Fruit fly (Drosophila melanogaster) whole organism, embryonic: ENCODE results near the gene CG17562.

Experiments
- BtbVII ChIP-seq: fragments of 200-800 bp; sonication (Bioruptor generic); optimal IDR thresholded peaks from 3 replicates; lab custom pipeline; 2017; ENCODE audit warnings: missing biosample characterization, mild to moderate bottlenecking, missing genetic modification characterization
- CG11093 ChIP-seq: fragments of 200-800 bp; sonication (Bioruptor generic); IDR thresholded peaks from 3 replicates; pipeline ENCODE4 v1.3.6; 2022; ENCODE audit warnings: missing biosample characterization, missing genetic modification characterization
- CG11456 ChIP-seq: fragments of 200-800 bp; sonication (Bioruptor generic); IDR thresholded peaks from 3 replicates; pipeline ENCODE4 v1.3.6; 2022; ENCODE audit warnings: missing biosample characterization, missing genetic modification characterization
- CG11504 ChIP-seq: fragments of 200-800 bp; sonication (Bioruptor generic); optimal IDR thresholded peaks from 3 replicates; lab custom pipeline; 2019; ENCODE audit warnings: missing biosample characterization, mild to moderate bottlenecking, missing genetic modification characterization, moderate library complexity
- CG11560 ChIP-seq: fragments of 200-800 bp; sonication (Bioruptor generic); IDR thresholded peaks from 3 replicates; pipeline ENCODE4 v1.3.6; 2022; ENCODE audit warnings: missing biosample characterization, missing genetic modification characterization
- CG11696 ChIP-seq: fragments of 200-800 bp; sonication (Bioruptor generic); IDR thresholded peaks from 2 replicates; pipeline ENCODE4 v1.3.6; 2022; ENCODE audit warnings: missing biosample characterization, missing genetic modification characterization
- CG12391 ChIP-seq: fragments of 200-800 bp; sonication (Bioruptor generic); optimal IDR thresholded peaks from 3 replicates; lab custom pipeline; 2018; ENCODE audit warnings: missing biosample characterization, mild to moderate bottlenecking, missing genetic modification characterization, moderate library complexity
- CG12744 ChIP-seq: fragments of 200-800 bp; sonication (Bioruptor generic); optimal IDR thresholded peaks from 2 replicates; lab custom pipeline; 2016; ENCODE audit warnings: missing biosample characterization, missing genetic modification characterization
- CG13287 ChIP-seq: fragments of 200-800 bp; sonication (Bioruptor generic); IDR thresholded peaks from 2 replicates; pipeline ENCODE4 v1.3.6; 2022; ENCODE audit warnings: missing biosample characterization, missing genetic modification characterization; ENCODE audit not compliant: partially characterized antibody
- CG14014 ChIP-seq: fragments of 200-800 bp; sonication (Bioruptor generic); IDR thresholded peaks from 2 replicates; pipeline ENCODE4 v1.3.6; 2022; ENCODE audit warnings: missing biosample characterization, missing genetic modification characterization
- CG14667 ChIP-seq: fragments of 200-800 bp; sonication (Bioruptor generic); IDR thresholded peaks from 2 replicates; pipeline ENCODE4 v1.3.6; 2022; ENCODE audit warnings: missing biosample characterization, missing genetic modification characterization
- CG15011 ChIP-seq: fragments of 200-800 bp; sonication (Bioruptor generic); optimal IDR thresholded peaks from 3 replicates; lab custom pipeline; 2018; ENCODE audit warnings: missing biosample characterization, mild to moderate bottlenecking, missing genetic modification characterization
- CG15073 ChIP-seq: fragments of 200-800 bp; sonication (Bioruptor generic); optimal IDR thresholded peaks from 2 replicates; lab custom pipeline; 2016; ENCODE audit warnings: missing biosample characterization, missing genetic modification characterization
- CG17186 ChIP-seq: fragments of 200-800 bp; sonication (Bioruptor generic); optimal IDR thresholded peaks from 3 replicates; lab custom pipeline; 2017; ENCODE audit warnings: missing biosample characterization, missing genetic modification reagents, missing genetic modification characterization
- CG1792 ChIP-seq: fragments of 200-800 bp; sonication (Bioruptor generic); optimal IDR thresholded peaks from 2 replicates; lab custom pipeline; 2016; ENCODE audit warnings: missing biosample characterization, missing genetic modification characterization
- CG2116 ChIP-seq: fragments of 200-800 bp; sonication (Bioruptor generic); optimal IDR thresholded peaks from 3 replicates; lab custom pipeline; 2018; ENCODE audit warnings: missing biosample characterization, mild to moderate bottlenecking, missing genetic modification characterization
- CG2129 ChIP-seq: fragments of 200-800 bp; sonication (Bioruptor generic); IDR thresholded peaks from 2 replicates; pipeline ENCODE4 v1.3.6; 2022; ENCODE audit warnings: missing biosample characterization, missing genetic modification characterization; ENCODE audit not compliant: partially characterized antibody
- CG31388 ChIP-seq: fragments of 200-800 bp; sonication (Bioruptor generic); optimal IDR thresholded peaks from 2 replicates; lab custom pipeline; 2016; ENCODE audit warnings: missing biosample characterization, missing genetic modification characterization
- CG4730 ChIP-seq: fragments of 200-800 bp; sonication (Bioruptor generic); IDR thresholded peaks from 2 replicates; pipeline ENCODE4 v1.3.6; 2022; ENCODE audit warnings: missing biosample characterization, missing genetic modification characterization
- CG6175 ChIP-seq: fragments of 200-800 bp; sonication (Bioruptor generic); IDR thresholded peaks from 3 replicates; pipeline ENCODE4 v1.3.6; 2022; ENCODE audit warnings: missing biosample characterization, missing genetic modification characterization
- CG6765 ChIP-seq: fragments of 200-800 bp; sonication (Bioruptor generic); optimal IDR thresholded peaks from 3 replicates; lab custom pipeline; 2017; ENCODE audit warnings: missing biosample characterization, mild to moderate bottlenecking, missing genetic modification characterization
- CG7786 ChIP-seq: fragments of 200-800 bp; sonication (Bioruptor generic); optimal IDR thresholded peaks from 2 replicates; lab custom pipeline; 2016; ENCODE audit warnings: missing biosample characterization, missing genetic modification characterization
- Camta ChIP-seq: fragments of 200-800 bp; sonication (Bioruptor generic); optimal IDR thresholded peaks from 2 replicates; lab custom pipeline; 2016; ENCODE audit warnings: missing biosample characterization, missing genetic modification characterization
- D ChIP-seq, 2 experiments: fragments of 200-800 bp in 1 of 2; fragments of >200 bp in 1 of 2; sonication (Bioruptor generic) in 1 of 2; optimal IDR thresholded peaks; 2 replicates in 1 of 2; 3 replicates in 1 of 2; lab custom pipeline; 2017; ENCODE audit warnings: mild to moderate bottlenecking in 1 of 2, missing biosample characterization in 1 of 2, missing genetic modification characterization in 1 of 2, missing genetic modification reagents in 1 of 2
- D19A ChIP-seq: fragments of 200-800 bp; optimal IDR thresholded peaks from 3 replicates; lab custom pipeline; 2019; ENCODE audit warnings: missing biosample characterization, mild to moderate bottlenecking, missing genetic modification characterization, moderate library complexity
- Deaf1 ChIP-seq: fragments of 200-800 bp; optimal IDR thresholded peaks from 3 replicates; lab custom pipeline; 2019; ENCODE audit warnings: missing biosample characterization, mild to moderate bottlenecking, missing genetic modification characterization, moderate library complexity
- Dip2 ChIP-seq: fragments of 200-800 bp; sonication (Bioruptor generic); IDR thresholded peaks from 2 replicates; pipeline ENCODE4 v1.3.6; 2022; ENCODE audit warnings: missing biosample characterization, missing genetic modification characterization
- Doc3 ChIP-seq: fragments of 200-800 bp; sonication (Bioruptor generic); IDR thresholded peaks from 3 replicates; pipeline ENCODE4 v1.3.6; 2022; ENCODE audit warnings: missing biosample characterization, missing genetic modification characterization; ENCODE audit not compliant: partially characterized antibody
- HLH3B ChIP-seq: fragments of 200-800 bp; sonication (Bioruptor generic); IDR thresholded peaks from 2 replicates; pipeline ENCODE4 v1.3.6; 2022; ENCODE audit warnings: missing biosample characterization, missing genetic modification characterization
- HLH54F ChIP-seq: fragments of 200-800 bp; sonication (Bioruptor generic); optimal IDR thresholded peaks from 3 replicates; lab custom pipeline; 2016; ENCODE audit warnings: missing biosample characterization, missing genetic modification characterization
- Hsf ChIP-seq: fragments of 200-800 bp; sonication (Bioruptor generic); optimal IDR thresholded peaks from 3 replicates; lab custom pipeline; 2016; ENCODE audit warnings: missing biosample characterization, missing genetic modification characterization
- Lpt ChIP-seq: fragments of >200 bp; optimal IDR thresholded peaks from 2 replicates; lab custom pipeline; 2018; ENCODE audit warnings: missing biosample characterization, missing genetic modification characterization
- MBD-R2 ChIP-seq: fragments of 200-800 bp; sonication (Bioruptor generic); IDR thresholded peaks from 2 replicates; pipeline ENCODE4 v1.3.6; 2022; ENCODE audit warnings: missing biosample characterization, missing genetic modification characterization
- Sin3A ChIP-seq: fragments of >200 bp; optimal IDR thresholded peaks from 2 replicates; lab custom pipeline; 2018
- Stat92E ChIP-seq, 3 experiments: fragments of >200 bp in 2 of 3; fragments of 200-800 bp in 1 of 3; sonication (Bioruptor generic) in 1 of 3; optimal IDR thresholded peaks; 2 replicates each; lab custom pipeline; 2017 to 2019; ENCODE audit warnings: missing biosample characterization in 3 of 3, missing genetic modification characterization in 3 of 3, mild to moderate bottlenecking in 1 of 3, moderate library complexity in 1 of 3
- TFAM ChIP-seq: fragments of 200-800 bp; sonication (Bioruptor generic); optimal IDR thresholded peaks from 2 replicates; lab custom pipeline; 2017; ENCODE audit warnings: missing biosample characterization, missing genetic modification characterization, inconsistent platforms
- ab ChIP-seq: fragments of 200-800 bp; sonication (Bioruptor generic); optimal IDR thresholded peaks from 2 replicates; lab custom pipeline; 2016; ENCODE audit warnings: missing biosample characterization, missing genetic modification characterization
- caup ChIP-seq: fragments of 200-800 bp; sonication (Bioruptor generic); optimal IDR thresholded peaks from 3 replicates; lab custom pipeline; 2017; ENCODE audit warnings: missing biosample characterization, mild to moderate bottlenecking, missing genetic modification characterization, moderate library complexity; ENCODE audit not compliant: severe bottlenecking
- crc ChIP-seq: fragments of 200-800 bp; sonication (Bioruptor generic); optimal IDR thresholded peaks from 2 replicates; lab custom pipeline; 2016; ENCODE audit warnings: missing biosample characterization, missing genetic modification characterization
- dati ChIP-seq: fragments of 200-800 bp; sonication (Bioruptor generic); IDR thresholded peaks from 2 replicates; pipeline ENCODE4 v1.3.6; 2022; ENCODE audit warnings: missing biosample characterization, missing genetic modification characterization
- gsb-n ChIP-seq: fragments of 200-800 bp; sonication (Bioruptor generic); optimal IDR thresholded peaks from 3 replicates; lab custom pipeline; 2018; ENCODE audit warnings: missing biosample characterization, mild to moderate bottlenecking, missing genetic modification characterization
- hkb ChIP-seq, 2 experiments: fragments of 200-800 bp in 1 of 2; fragments of >200 bp in 1 of 2; sonication (Bioruptor generic) in 1 of 2; IDR thresholded peaks in 1 of 2; optimal IDR thresholded peaks in 1 of 2; 2 replicates each; pipeline versions ENCODE4 v1.3.6 to Lab custom; 2017 to 2022; ENCODE audit warnings: missing biosample characterization in 1 of 2, missing genetic modification characterization in 1 of 2
- knrl ChIP-seq: fragments of 200-800 bp; sonication (Bioruptor generic); IDR thresholded peaks from 3 replicates; pipeline ENCODE4 v1.3.6; 2022; ENCODE audit warnings: missing biosample characterization, missing genetic modification characterization; ENCODE audit not compliant: partially characterized antibody
- lilli ChIP-seq: fragments of 200-800 bp; sonication (Bioruptor generic); optimal IDR thresholded peaks from 3 replicates; lab custom pipeline; 2016; ENCODE audit warnings: missing biosample characterization, missing genetic modification characterization
- p53 ChIP-seq: fragments of 200-800 bp; sonication (Bioruptor generic); optimal IDR thresholded peaks from 2 replicates; lab custom pipeline; 2016; ENCODE audit warnings: missing biosample characterization, missing genetic modification characterization
- row ChIP-seq: fragments of 200-800 bp; sonication (Bioruptor generic); IDR thresholded peaks from 3 replicates; pipeline ENCODE4 v1.3.6; 2022; ENCODE audit warnings: missing biosample characterization, missing genetic modification characterization
- scrt ChIP-seq: fragments of 200-800 bp; sonication (Bioruptor generic); optimal IDR thresholded peaks from 2 replicates; lab custom pipeline; 2018; ENCODE audit warnings: missing biosample characterization, mild to moderate bottlenecking, missing genetic modification characterization, moderate library complexity
- sens-2 ChIP-seq: fragments of 200-800 bp; sonication (Bioruptor generic); IDR thresholded peaks from 2 replicates; pipeline ENCODE4 v1.3.6; 2022; ENCODE audit warnings: missing biosample characterization, missing genetic modification characterization
- tin ChIP-seq: fragments of 200-800 bp; sonication (Bioruptor generic); optimal IDR thresholded peaks from 3 replicates; lab custom pipeline; 2016; ENCODE audit warnings: missing biosample characterization, missing genetic modification characterization
- tll ChIP-seq, 2 experiments: fragments of 200-800 bp in 1 of 2; fragments of >200 bp in 1 of 2; sonication (Bioruptor generic) in 1 of 2; optimal IDR thresholded peaks; 2 replicates each; lab custom pipeline; 2017 to 2019; ENCODE audit warnings: missing biosample characterization in 2 of 2, missing genetic modification characterization in 2 of 2, mild to moderate bottlenecking in 1 of 2, moderate library complexity in 1 of 2
- ttk ChIP-seq: fragments of 200-800 bp; sonication (Bioruptor generic); IDR thresholded peaks from 2 replicates; pipeline ENCODE4 v2.1.2; 2022; ENCODE audit warnings: missing biosample characterization, missing genetic modification characterization

Gene CG17562

dm6 chr3R:16640005-16640408 is 24.9 kb downstream of the CG17562 start, which contains the start of gene nonA-l (continued):
- TF ChIP-seq CG7786 (GFP tag; lab: Kevin White, UChicago), result no peak
- TF ChIP-seq HLH54F, result no peak
- TF ChIP-seq CG13287 (GFP tag; lab: Robert Waterston, UW), result peak; percentile 90
- TF ChIP-seq CG11560 (tag; lab: Robert Waterston, UW), result no peak
- TF ChIP-seq tll (GFP tag; optimal IDR thresholded peaks at IDR 0.05; lab: Kevin White, UChicago), result no peak
- TF ChIP-seq Dip2, result no peak
- no peak for TF ChIP-seq CG15011 (GFP tag; lab: Kevin White, UChicago)
- no peak for TF ChIP-seq CG14667 (GFP tag; lab: Robert Waterston, UW)
- TF ChIP-seq CG15073 (GFP tag; lab: Kevin White, UChicago), result no peak
- peak; percentile 25; the same call in 1 of the 2 replicates for TF ChIP-seq MBD-R2
- TF ChIP-seq ttk (GFP tag; lab: Robert Waterston, UW), result no peak
- no peak for TF ChIP-seq CG1792 (GFP tag; lab: Kevin White, UChicago)
- TF ChIP-seq TFAM (GFP tag; lab: Kevin White, UChicago), result no peak
- no peak for TF ChIP-seq Lpt (GFP tag; lab: Kevin White, UChicago)
- no peak for TF ChIP-seq CG14014 (GFP tag; lab: Robert Waterston, UW)
- TF ChIP-seq CG31388 (GFP tag; lab: Kevin White, UChicago), result no peak
- TF ChIP-seq CG6765, result no peak
- TF ChIP-seq scrt (GFP tag; lab: Kevin White, UChicago), result no peak
- TF ChIP-seq CG11504 (tag; lab: Kevin White, UChicago), result peak; percentile 89
- peak in 1 of 3 experiments; percentile 63 for TF ChIP-seq Stat92E (GFP tag; optimal IDR thresholded peaks at IDR 0.05; lab: Kevin White, UChicago)
- TF ChIP-seq D (optimal IDR thresholded peaks at IDR 0.05; lab: Kevin White, UChicago), result no peak
- no peak for TF ChIP-seq D (GFP tag; optimal IDR thresholded peaks at IDR 0.05; lab: Kevin White, UChicago)
- no peak for TF ChIP-seq HLH3B
- TF ChIP-seq CG11696, result no peak
- TF ChIP-seq Doc3, result peak; percentile 69
- TF ChIP-seq caup, result no peak
- peak; percentile 61 for TF ChIP-seq CG2129 (GFP tag; lab: Robert Waterston, UW)
- TF ChIP-seq CG2116 (GFP tag; lab: Kevin White, UChicago), result peak; percentile 94
- no peak for TF ChIP-seq lilli (GFP tag; lab: Kevin White, UChicago)
- no peak for TF ChIP-seq tin
- no peak for TF ChIP-seq Sin3A (lab: Kevin White, UChicago)
- TF ChIP-seq crc (GFP tag; lab: Kevin White, UChicago), result no peak
- TF ChIP-seq CG11456 (GFP tag; lab: Robert Waterston, UW), result no peak
- TF ChIP-seq gsb-n, result no peak
- TF ChIP-seq CG4730 (GFP tag; lab: Robert Waterston, UW), result no peak
- no peak for TF ChIP-seq CG12744
- TF ChIP-seq hkb (optimal IDR thresholded peaks at IDR 0.05; lab: Kevin White, UChicago), result no peak
- TF ChIP-seq hkb (GFP tag; IDR thresholded peaks at IDR 0.05; lab: Robert Waterston, UW), result no peak
- no peak for TF ChIP-seq ab
- TF ChIP-seq CG17186 (GFP tag; lab: Kevin White, UChicago), result no peak
- no peak for TF ChIP-seq Camta (GFP tag; lab: Kevin White, UChicago)
- TF ChIP-seq BtbVII, result no peak
- no peak for TF ChIP-seq CG11093 (GFP tag; lab: Robert Waterston, UW)
- peak; percentile 18 for TF ChIP-seq CG12391 (tag; lab: Kevin White, UChicago)
- TF ChIP-seq D19A (tag; lab: Kevin White, UChicago), result peak; percentile 57
- TF ChIP-seq sens-2, result no peak
- TF ChIP-seq dati (GFP tag; lab: Robert Waterston, UW), result no peak
- no peak for TF ChIP-seq Deaf1 (tag; lab: Kevin White, UChicago)
- no peak for TF ChIP-seq Hsf (GFP tag; lab: Kevin White, UChicago)
- peak; percentile 25; the same call in 1 of the 3 replicates for TF ChIP-seq row (GFP tag; lab: Robert Waterston, UW)
- peak; percentile 83 for TF ChIP-seq knrl
- no peak for TF ChIP-seq p53 (GFP tag; lab: Kevin White, UChicago)
- TF ChIP-seq CG6175 (GFP tag; lab: Robert Waterston, UW), result no peak
